Fruit fly (Drosophila melanogaster): ENCODE measurements around the gene CG4325.

CG4325 gene

DNA sequence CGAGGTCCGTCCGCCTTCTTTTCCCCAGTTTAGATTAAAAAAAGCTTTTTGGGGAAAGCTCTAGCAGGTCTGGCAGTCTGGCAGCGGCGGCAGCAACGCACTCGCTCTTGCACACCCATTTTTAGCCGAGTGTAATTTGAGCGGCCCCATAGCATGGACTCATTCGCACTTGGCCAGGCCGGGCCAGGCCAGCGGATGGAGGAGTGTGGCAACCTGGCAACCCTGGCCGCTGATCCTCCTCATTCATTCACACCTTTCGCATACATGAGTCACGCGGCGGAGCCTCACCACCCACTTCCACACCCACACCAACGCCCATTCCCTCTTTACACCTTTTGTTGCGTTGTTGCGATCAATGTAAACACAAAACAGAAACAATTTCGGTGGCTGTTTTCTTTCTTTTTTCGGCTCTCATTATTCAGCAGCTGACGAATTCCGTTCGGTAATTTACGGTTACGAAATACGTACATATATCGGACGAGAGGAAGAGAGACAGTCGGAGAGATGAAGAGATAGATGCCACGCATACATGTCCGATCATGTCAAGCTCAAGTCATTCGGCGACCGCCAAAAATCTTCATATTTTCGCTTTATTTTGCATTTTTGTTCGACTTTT, 10.7 kb downstream of the CG4325 start (continued):
- TF ChIP-seq YL-1 (GFP tag; optimal IDR thresholded peaks at IDR 0.05) (no peak), Aef1 (GFP tag; IDR thresholded peaks at IDR 0.05) (no peak), so (GFP tag; IDR thresholded peaks at IDR 0.05) (peak; percentile 92), lab (GFP tag; optimal IDR thresholded peaks at IDR 0.05) (peak; percentile 6), CG7271 (tag; optimal IDR thresholded peaks at IDR 0.05) (no peak), CG9437 (GFP tag; optimal IDR thresholded peaks at IDR 0.05) (no peak), sd (tag; optimal IDR thresholded peaks at IDR 0.05) (peak; percentile 84), cg (GFP tag; optimal IDR thresholded peaks at IDR 0.05) (peak; percentile 3), CG34376 (GFP tag; optimal IDR thresholded peaks at IDR 0.05) (no peak), CG18262 (tag; optimal IDR thresholded peaks at IDR 0.05) (no peak), Hr3 (GFP tag; optimal IDR thresholded peaks at IDR 0.05) (no peak), Med (GFP tag) (peak; percentile 73), Dref (GFP tag; IDR thresholded peaks at IDR 0.05) (no peak), CG12769 (tag; optimal IDR thresholded peaks at IDR 0.05) (peak; percentile 67), CG32767 (GFP tag; IDR thresholded peaks at IDR 0.05) (no peak), kah (GFP tag; optimal IDR thresholded peaks at IDR 0.05) (no peak)

DNA sequence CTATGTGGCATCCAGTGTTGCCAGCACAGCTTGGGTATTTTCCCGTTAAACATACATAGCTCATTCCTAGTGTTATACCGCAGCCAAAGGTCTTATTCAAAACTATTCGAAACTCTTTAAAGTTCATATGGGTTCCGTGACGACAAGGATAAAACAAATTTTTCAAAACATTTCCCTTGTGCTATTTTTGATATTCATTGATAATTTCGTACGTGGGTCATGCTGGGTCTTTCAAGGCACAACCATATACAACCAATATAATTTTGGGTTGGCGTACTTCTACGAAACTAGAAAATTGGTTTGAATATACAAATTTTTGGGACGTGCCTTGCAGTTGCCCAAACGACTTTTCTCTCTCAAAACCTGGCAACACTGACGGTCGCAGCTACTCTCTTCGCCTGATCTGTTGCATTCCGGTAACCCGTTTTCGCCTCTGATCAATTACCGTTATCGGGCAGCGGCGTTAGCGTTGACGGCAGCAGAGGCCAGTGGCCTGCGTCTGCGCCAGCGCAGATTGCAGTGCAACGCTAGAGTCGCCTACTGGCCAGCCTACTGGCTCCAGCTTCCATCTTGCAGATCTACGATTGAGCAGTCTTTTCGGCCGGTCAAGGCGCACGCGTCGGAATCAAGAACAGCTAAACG, 11.3 kb downstream of the CG4325 start:
- TF ChIP-seq CG8290 (GFP tag; optimal IDR thresholded peaks at IDR 0.05) (peak; percentile 32), CG8290 (tag; optimal IDR thresholded peaks at IDR 0.05) (no peak), Ssrp (tag; optimal IDR thresholded peaks at IDR 0.05) (peak; percentile 14), Sry-β (GFP tag; optimal IDR thresholded peaks at IDR 0.05) (peak; percentile 80), CG6272 (GFP tag; IDR thresholded peaks at IDR 0.05) (no peak), kni (GFP tag; optimal IDR thresholded peaks at IDR 0.05) (no peak), sens (GFP tag) (peak; percentile 59), CG8924 (tag; optimal IDR thresholded peaks at IDR 0.05) (no peak)

DNA sequence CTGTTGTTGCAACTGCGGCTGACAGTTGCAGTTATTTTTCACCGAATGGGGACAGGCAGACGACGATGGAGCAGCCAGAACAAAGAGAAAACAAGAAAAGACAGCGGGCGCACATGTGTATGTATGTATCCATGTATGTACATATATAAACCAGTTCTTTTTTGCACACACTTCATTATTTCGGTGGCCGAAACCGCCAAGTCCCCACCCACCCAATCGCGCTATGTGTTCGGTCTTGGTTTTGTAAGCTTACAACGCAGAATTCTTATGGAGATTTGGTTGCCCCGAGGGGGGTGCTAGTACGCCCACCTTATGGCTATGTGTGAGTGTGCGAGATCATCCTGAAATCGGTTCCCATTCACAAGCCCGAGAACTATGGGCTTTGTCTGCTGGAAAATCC, 12.3 kb downstream of the CG4325 start:
- no peak for TF ChIP-seq CG14441 (GFP tag; IDR thresholded peaks at IDR 0.05)
- TF ChIP-seq en (GFP tag; optimal IDR thresholded peaks at IDR 0.05) = no peak
- no peak for TF ChIP-seq CG1602 (GFP tag; optimal IDR thresholded peaks at IDR 0.05)
- TF ChIP-seq sna (GFP tag; IDR thresholded peaks at IDR 0.05; ENCODE audit: partially characterized antibody) = no peak
- no peak for TF ChIP-seq sd (tag; optimal IDR thresholded peaks at IDR 0.05)
- no peak for TF ChIP-seq CG1603 (tag; optimal IDR thresholded peaks at IDR 0.05)
- TF ChIP-seq CG33213 (GFP tag; optimal IDR thresholded peaks at IDR 0.05) = no peak
- no peak for TF ChIP-seq CG5953 (GFP tag; IDR thresholded peaks at IDR 0.05)
- TF ChIP-seq wek (GFP tag; optimal IDR thresholded peaks at IDR 0.05) = no peak
- no peak for TF ChIP-seq psq (GFP tag; optimal IDR thresholded peaks at IDR 0.05)
- no peak for TF ChIP-seq Myb (GFP tag; optimal IDR thresholded peaks at IDR 0.05)
- TF ChIP-seq Meics (GFP tag; optimal IDR thresholded peaks at IDR 0.05) = no peak
- TF ChIP-seq CG10431 (GFP tag; optimal IDR thresholded peaks at IDR 0.05) = no peak
- no peak for TF ChIP-seq tio (GFP tag; optimal IDR thresholded peaks at IDR 0.05)
- no peak for TF ChIP-seq pb (GFP tag; optimal IDR thresholded peaks at IDR 0.05)
